Fruit fly (Drosophila melanogaster): Measurements from ENCODE around the gene Tsc1.
A peak's percentile ranks its signal among the peaks of the same experiment; 100 is the strongest.

The Tsc1 gene

dm6 chr3R:24143372-24143771, 13.3 kb downstream of the Tsc1 start:
- TF ChIP-seq CG17801 (GFP tag; optimal IDR thresholded peaks at IDR 0.05; ENCODE audit: partially characterized antibody) = no peak

DNA sequence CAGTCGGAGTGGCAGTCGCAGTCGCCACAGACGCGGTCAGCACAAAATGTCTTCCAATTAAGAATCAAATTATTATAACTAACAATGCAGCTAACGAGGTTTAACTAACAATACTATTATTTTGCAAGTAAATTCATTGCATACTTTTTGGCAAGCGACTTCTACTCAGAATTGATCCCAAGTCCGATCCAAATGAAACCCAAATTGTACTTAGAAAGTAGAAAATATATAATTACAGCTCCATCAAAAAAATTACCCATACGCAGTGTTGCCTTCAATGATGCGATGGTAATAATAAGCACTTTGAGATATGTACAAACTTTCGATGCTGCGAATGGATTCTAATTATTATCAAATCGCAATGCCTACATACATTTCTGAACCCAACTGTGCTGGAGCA, 13.7 kb downstream of the Tsc1 start:
- TF ChIP-seq CG17801 (GFP tag; optimal IDR thresholded peaks at IDR 0.05; ENCODE audit: partially characterized antibody) = no peak

dm6 chr3R:24144542-24144941, 14.4 kb downstream of the Tsc1 start:
- no peak for TF ChIP-seq CG17801 (GFP tag; optimal IDR thresholded peaks at IDR 0.05; ENCODE audit: partially characterized antibody)

dm6 chr3R:24148838-24149237, 18.7 kb downstream of the Tsc1 start, which contains the start of gene Slimp:
TSS of gene Slimp (minus strand) at chr3R:24148967.
- peak; percentile 42 for TF ChIP-seq CG17801 (GFP tag; optimal IDR thresholded peaks at IDR 0.05; ENCODE audit: partially characterized antibody)

DNA sequence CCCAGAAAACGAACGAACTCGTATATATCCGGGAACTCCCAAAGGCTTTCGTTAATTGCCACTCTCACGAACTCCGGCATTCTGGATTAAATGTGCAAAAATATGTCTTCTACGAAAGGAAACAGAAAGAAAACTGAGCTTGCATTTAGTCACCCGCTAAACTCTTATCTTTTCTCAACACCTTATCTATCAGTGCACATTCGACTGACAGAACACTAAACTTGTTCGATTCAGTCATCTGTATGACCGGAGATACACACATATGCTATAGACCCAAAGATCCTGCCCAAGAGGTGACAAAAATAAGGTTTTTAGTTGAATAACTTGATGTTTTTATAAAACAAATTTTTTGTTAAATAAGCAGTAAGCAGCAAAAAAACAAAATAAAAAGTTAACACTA, 20.0 kb downstream of the Tsc1 start, which contains the start of gene p38c:
TSS of gene p38c (minus strand) at position 101 of the 400 bp plus-strand sequence.
- TF ChIP-seq CG17801 (GFP tag; optimal IDR thresholded peaks at IDR 0.05; ENCODE audit: partially characterized antibody) = no peak

- peak; percentile 99 for TF ChIP-seq CG17801 (GFP tag; optimal IDR thresholded peaks at IDR 0.05; ENCODE audit: partially characterized antibody)
Measured at dm6 chr3R:24151924-24152809, 22.1 kb downstream of the Tsc1 start, which contains the start of the genes p38a and CG6178. TSS of gene p38a (minus strand) at chr3R:24152321. TSS of gene CG6178 (plus strand) at chr3R:24152347.

- peak; percentile 91 for TF ChIP-seq CG17801 (GFP tag; optimal IDR thresholded peaks at IDR 0.05; ENCODE audit: partially characterized antibody)
Measured at dm6 chr3R:24161173-24161811, 31.2 kb downstream of the Tsc1 start, which contains the start of the genes Myo95E and TBC1d7. TSS of gene Myo95E (minus strand) at chr3R:24161498. TSS of gene TBC1d7 (plus strand) at chr3R:24161727.

dm6 chr3R:24162774-24163555, 32.9 kb downstream of the Tsc1 start, which contains the start of gene mRpS24:
TSS of gene mRpS24 (minus strand) at chr3R:24163545.
- TF ChIP-seq CG17801 (GFP tag; optimal IDR thresholded peaks at IDR 0.05; ENCODE audit: partially characterized antibody) = no peak

dm6 chr3R:24163556-24164022, 33.5 kb downstream of the Tsc1 start, which contains the start of gene Apc2:
TSS of gene Apc2 (plus strand) at chr3R:24163966.
- peak; percentile 50 for TF ChIP-seq CG17801 (GFP tag; optimal IDR thresholded peaks at IDR 0.05; ENCODE audit: partially characterized antibody)

DNA sequence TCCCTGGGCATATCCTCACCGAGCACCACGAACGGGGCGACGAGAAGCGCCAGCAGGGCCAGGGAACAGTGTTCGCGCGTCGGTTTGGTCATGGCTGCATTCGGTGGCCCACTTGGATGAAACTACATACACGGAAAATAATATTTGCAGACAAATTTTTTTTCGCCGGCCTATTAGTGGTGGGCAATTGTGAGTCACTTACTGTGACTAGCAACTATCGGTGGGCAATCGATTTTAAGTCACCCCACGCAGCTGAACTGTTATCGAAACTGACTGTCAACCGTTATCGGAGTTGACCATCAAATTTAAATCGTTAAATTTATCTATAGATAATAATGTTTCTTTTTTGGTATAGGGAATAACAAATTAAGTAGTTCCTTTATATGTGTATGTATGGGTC, 39.3 kb downstream of the Tsc1 start, which contains the start of gene CG5510:
TSS of gene CG5510 (minus strand) at position 201 of the 400 bp plus-strand sequence.
- TF ChIP-seq CG17801 (GFP tag; optimal IDR thresholded peaks at IDR 0.05; ENCODE audit: partially characterized antibody) = peak; percentile 60

DNA sequence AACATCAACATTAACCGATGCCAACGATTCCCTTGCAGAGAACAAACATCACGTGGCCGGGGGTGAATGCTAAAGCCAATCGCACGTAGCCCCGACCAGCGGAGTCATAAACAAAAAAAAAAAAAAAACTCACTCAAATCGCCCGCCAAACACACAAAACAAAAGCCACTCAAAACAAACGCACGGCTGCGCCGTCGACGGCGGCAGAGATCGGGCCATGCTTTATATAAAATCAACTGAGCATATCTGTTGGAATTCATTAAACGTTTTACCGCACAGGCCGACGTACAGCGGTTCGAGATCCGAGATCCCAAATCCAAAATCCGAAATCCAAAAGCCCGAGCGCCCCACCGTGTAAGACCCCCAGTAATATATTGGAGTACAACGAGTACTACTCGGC, 42.3 kb downstream of the Tsc1 start, which contains the start of gene CG13606:
TSS of gene CG13606 (plus strand) at position 250 of the 400 bp plus-strand sequence.
- no peak for TF ChIP-seq CG17801 (GFP tag; optimal IDR thresholded peaks at IDR 0.05; ENCODE audit: partially characterized antibody)

Data from ovary, adult (tissue).